Worm (Caenorhabditis elegans): ENCODE measurements around the gene R07C12.1.

Gene R07C12.1

DNA sequence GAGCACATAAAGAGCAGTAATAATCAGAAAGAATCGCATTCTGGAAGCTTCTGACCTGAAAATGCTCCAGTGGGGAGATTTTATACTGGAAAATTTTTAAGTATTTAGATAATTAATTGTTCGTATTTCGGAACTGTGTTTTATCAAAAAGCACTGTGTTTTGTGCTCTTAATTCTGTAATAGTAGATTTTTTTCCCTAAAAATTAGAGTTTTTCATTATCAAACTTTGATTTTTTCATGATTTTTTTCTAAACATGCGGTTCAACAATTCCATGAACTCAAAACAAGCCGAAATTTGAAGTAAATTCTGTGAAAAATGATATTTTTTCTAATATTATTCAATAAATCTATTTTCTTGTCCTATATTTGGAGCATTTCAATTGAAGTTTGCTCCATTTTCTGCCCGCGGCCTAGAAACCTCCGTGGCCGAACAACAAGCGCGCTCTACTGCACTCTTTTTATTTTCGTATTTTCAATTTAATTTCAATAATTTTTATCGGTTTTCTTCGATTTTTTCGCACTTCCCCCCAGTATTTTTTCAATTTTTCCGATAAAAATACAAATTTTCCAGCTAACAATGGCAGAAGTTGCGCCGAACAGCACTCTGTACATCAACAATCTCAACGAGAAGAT, 19.4 kb downstream of the R07C12.1 start, which contains the start of the genes K08D10.13 and rnp-2 (continued):
- peak; percentile 59 to 70 for TF ChIP-seq efl-1 (optimal IDR thresholded peaks at IDR 0.05)
- TF ChIP-seq efl-1 (GFP tag; optimal IDR thresholded peaks at IDR 0.05 in 1 of 2): peak; percentile 72 to 94
- no peak for TF ChIP-seq unc-30 (tag; optimal IDR thresholded peaks at IDR 0.05)
- peak; percentile 46 to 75 (median 56) for TF ChIP-seq dpl-1 (GFP tag; optimal IDR thresholded peaks at IDR 0.05)
- peak; percentile 29 for TF ChIP-seq isw-1 (GFP tag; IDR thresholded peaks at IDR 0.05)
- TF ChIP-seq nhr-84 (tag; optimal IDR thresholded peaks at IDR 0.05): no peak
- no peak for TF ChIP-seq skn-1 (tag; optimal IDR thresholded peaks at IDR 0.05)
- TF ChIP-seq ces-1 (GFP tag; optimal IDR thresholded peaks at IDR 0.05): no peak
- TF ChIP-seq lsy-2 (tag; optimal IDR thresholded peaks at IDR 0.05): peak; percentile 76 to 79
- TF ChIP-seq pag-3 (tag; optimal IDR thresholded peaks at IDR 0.05; ENCODE audit: borderline replicate concordance, insufficient read depth): no peak
- TF ChIP-seq mab-9 (GFP tag; IDR thresholded peaks at IDR 0.05): no peak
- peak; percentile 27 for TF ChIP-seq nhr-20 (tag; optimal IDR thresholded peaks at IDR 0.05)
- peak; percentile 66 for TF ChIP-seq nhr-47 (tag; optimal IDR thresholded peaks at IDR 0.05)
- peak; percentile 27 for TF ChIP-seq sox-4 (tag; optimal IDR thresholded peaks at IDR 0.05)
- peak; percentile 21 for TF ChIP-seq fkh-4 (tag; optimal IDR thresholded peaks at IDR 0.05; ENCODE audit: borderline replicate concordance)
- TF ChIP-seq ceh-82 (tag; optimal IDR thresholded peaks at IDR 0.05): peak; percentile 45 to 67 (median 58)
- no peak for TF ChIP-seq vab-15 (tag; optimal IDR thresholded peaks at IDR 0.05)
- TF ChIP-seq ztf-11 (tag; optimal IDR thresholded peaks at IDR 0.05): peak in 1 of 2 experiments; percentile 59
- peak; percentile 60 for TF ChIP-seq lin-14 (GFP tag; optimal IDR thresholded peaks at IDR 0.05)

DNA sequence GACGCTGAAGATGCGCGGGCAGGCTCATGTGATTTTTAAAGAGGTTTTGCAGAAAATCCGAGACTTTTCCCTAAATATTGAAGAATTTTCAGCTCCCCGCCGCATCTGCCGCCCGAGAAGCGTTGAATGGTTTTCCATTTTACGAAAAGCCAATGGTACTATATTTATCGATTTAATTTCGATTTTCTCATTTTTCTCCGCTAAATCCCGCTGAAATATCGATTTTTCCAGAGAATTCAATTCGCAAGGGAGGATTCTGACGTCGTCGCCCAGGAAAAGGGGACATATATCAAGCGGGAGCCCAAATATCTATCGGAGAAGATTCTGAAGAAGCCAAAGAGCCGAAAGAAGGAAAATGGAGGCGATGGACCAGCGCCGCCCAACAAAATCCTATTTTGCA, 20.0 kb downstream of the R07C12.1 start:
- TF ChIP-seq mdl-1 (tag; optimal IDR thresholded peaks at IDR 0.05): no peak
- no peak for TF ChIP-seq rnt-1 (tag; optimal IDR thresholded peaks at IDR 0.05)
- no peak for TF ChIP-seq snpc-4 (tag; optimal IDR thresholded peaks at IDR 0.05)
- TF ChIP-seq zag-1 (tag; optimal IDR thresholded peaks at IDR 0.05): no peak
- no peak for TF ChIP-seq irx-1 (tag; optimal IDR thresholded peaks at IDR 0.05)
- no peak for TF ChIP-seq isw-1 (GFP tag; IDR thresholded peaks at IDR 0.05)
- TF ChIP-seq nhr-12 (tag; optimal IDR thresholded peaks at IDR 0.05): no peak
- TF ChIP-seq lin-13 (GFP tag; optimal IDR thresholded peaks at IDR 0.05): no peak
- TF ChIP-seq lin-35 (GFP tag; optimal IDR thresholded peaks at IDR 0.05): no peak
- no peak for TF ChIP-seq fkh-8 (tag; optimal IDR thresholded peaks at IDR 0.05)
- no peak for TF ChIP-seq elt-3 (tag; optimal IDR thresholded peaks at IDR 0.05)
- TF ChIP-seq pqm-1 (tag; optimal IDR thresholded peaks at IDR 0.05): no peak
- no peak for TF ChIP-seq nhr-20 (tag; optimal IDR thresholded peaks at IDR 0.05)
- TF ChIP-seq fkh-4 (tag; optimal IDR thresholded peaks at IDR 0.05; ENCODE audit: borderline replicate concordance): no peak

DNA sequence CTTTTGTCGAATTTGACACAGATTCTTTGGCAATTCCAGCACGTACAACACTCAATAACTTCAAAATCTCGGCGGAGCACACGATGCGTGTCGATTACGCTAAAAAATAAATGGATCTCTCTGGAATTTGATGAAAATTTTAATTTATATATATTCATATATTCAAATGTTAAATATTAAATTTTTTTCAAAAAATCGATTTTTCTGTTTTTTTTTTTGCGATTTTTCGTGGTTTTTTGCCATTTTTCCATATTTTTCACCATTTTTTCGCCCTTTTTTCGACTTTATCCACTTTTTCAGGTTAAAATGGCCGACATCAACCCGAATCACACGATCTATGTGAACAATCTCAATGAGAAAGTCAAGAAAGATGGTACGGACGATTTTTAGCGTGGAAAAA, 21.5 kb downstream of the R07C12.1 start, which contains the start of gene rnp-3:
Gene rnp-3 (plus strand): TSS at position 301 of the 400 bp plus-strand sequence.
- TF ChIP-seq pax-3 (tag; optimal IDR thresholded peaks at IDR 0.05) (no peak), lin-15B (tag; optimal IDR thresholded peaks at IDR 0.05) (no peak), elt-2 (tag; optimal IDR thresholded peaks at IDR 0.05) (no peak), fkh-4 (tag; optimal IDR thresholded peaks at IDR 0.05; ENCODE audit: borderline replicate concordance) (no peak), egl-13 (tag; optimal IDR thresholded peaks at IDR 0.05) (no peak), sox-4 (tag; optimal IDR thresholded peaks at IDR 0.05) (no peak), ztf-11 (tag; optimal IDR thresholded peaks at IDR 0.05) (no peak), sup-37 (GFP tag; optimal IDR thresholded peaks at IDR 0.05) (no peak), elt-3 (tag; optimal IDR thresholded peaks at IDR 0.05) (no peak), C04F5.9 (tag; optimal IDR thresholded peaks at IDR 0.05) (no peak), F16B12.6 (tag; optimal IDR thresholded peaks at IDR 0.05) (no peak), ets-5 (GFP tag; IDR thresholded peaks at IDR 0.05) (no peak), isw-1 (GFP tag; IDR thresholded peaks at IDR 0.05) (no peak), hlh-4 (tag; optimal IDR thresholded peaks at IDR 0.05) (no peak), lin-14 (GFP tag; optimal IDR thresholded peaks at IDR 0.05) (no peak), nhr-77 (tag; optimal IDR thresholded peaks at IDR 0.05) (no peak), ceh-63 (GFP tag; optimal IDR thresholded peaks at IDR 0.05) (no peak), fkh-8 (tag; optimal IDR thresholded peaks at IDR 0.05) (no peak), lin-13 (GFP tag; optimal IDR thresholded peaks at IDR 0.05) (no peak), swsn-7 (tag; optimal IDR thresholded peaks at IDR 0.05) (no peak)
